Worm (Caenorhabditis elegans): ENCODE data around the gene F58G1.2.

The F58G1.2 gene

ce11 chrII:12944587-12945126 is 25.8 kb upstream of the F58G1.2 start (continued):
- TF ChIP-seq snpc-1.1 (tag; optimal IDR thresholded peaks at IDR 0.05; ENCODE audit: insufficient read depth) = peak; percentile 98
- 0 out of 2 replicates have a peak, but pooled peaks have one; percentile 26 for TF ChIP-seq ceh-58 (GFP tag; IDR thresholded peaks at IDR 0.05)
- peak; percentile 95 for TF ChIP-seq mcd-1 (GFP tag; IDR thresholded peaks at IDR 0.05)
- peak; percentile 93 for TF ChIP-seq nhr-90 (tag; optimal IDR thresholded peaks at IDR 0.05)
- peak; percentile 88 for TF ChIP-seq C06A6.2 (GFP tag; conservative IDR thresholded peaks at IDR 0.05)
- TF ChIP-seq chd-7 (tag; optimal IDR thresholded peaks at IDR 0.05) = peak; percentile 97
- peak; percentile 95 for TF ChIP-seq dpff-1 (tag; optimal IDR thresholded peaks at IDR 0.05)
- peak; percentile 99 for TF ChIP-seq D2030.7 (GFP tag; IDR thresholded peaks at IDR 0.05)
- peak; percentile 52 for TF ChIP-seq T26A5.8 (tag; optimal IDR thresholded peaks at IDR 0.05)
- TF ChIP-seq sdz-38 (tag; optimal IDR thresholded peaks at IDR 0.05) = peak; percentile 71
- TF ChIP-seq hrde-1 (tag; optimal IDR thresholded peaks at IDR 0.05; ENCODE audit: borderline replicate concordance) = peak; percentile 96
- TF ChIP-seq lag-1 (GFP tag; IDR thresholded peaks at IDR 0.05) = no peak
- TF ChIP-seq nhr-27 (tag; optimal IDR thresholded peaks at IDR 0.05) = peak; percentile 49
- no peak for TF ChIP-seq nfya-2 (GFP tag; IDR thresholded peaks at IDR 0.05)
- no peak; the same call in none of the 2 replicates for TF ChIP-seq cebp-1 (GFP tag; IDR thresholded peaks at IDR 0.05)
- peak; percentile 93 for TF ChIP-seq cebp-1 (tag; optimal IDR thresholded peaks at IDR 0.05)
- TF ChIP-seq Y67H2A.10 (GFP tag; conservative IDR thresholded peaks at IDR 0.05) = peak; percentile 56; the same call in 1 of the 2 replicates
- peak; percentile 56; the same call in 1 of the 2 replicates for TF ChIP-seq ztf-6 (GFP tag; IDR thresholded peaks at IDR 0.05)
- TF ChIP-seq let-526 (GFP tag; IDR thresholded peaks at IDR 0.05) = peak; percentile 73
- peak; percentile 89 for TF ChIP-seq lin-54 (GFP tag; optimal IDR thresholded peaks at IDR 0.05)
- TF ChIP-seq atf-7 (tag; optimal IDR thresholded peaks at IDR 0.05) = peak; percentile 93
- peak; percentile 64; the same call in 1 of the 2 replicates for TF ChIP-seq bed-2 (GFP tag; IDR thresholded peaks at IDR 0.05)
- TF ChIP-seq unc-62 (GFP tag; optimal IDR thresholded peaks at IDR 0.05) = peak; percentile 5
- no peak for TF ChIP-seq F55B11.4 (tag; optimal IDR thresholded peaks at IDR 0.05; ENCODE audit: borderline replicate concordance, insufficient read depth)
- peak; percentile 86 for TF ChIP-seq ceh-27 (GFP tag; optimal IDR thresholded peaks at IDR 0.05)
- TF ChIP-seq lin-35 (GFP tag; optimal IDR thresholded peaks at IDR 0.05) = peak in 2 of 3 experiments; percentile 63 to 79
- peak; percentile 92 for TF ChIP-seq unc-130 (GFP tag; optimal IDR thresholded peaks at IDR 0.05)
- peak; percentile 98 for TF ChIP-seq egrh-3 (GFP tag; IDR thresholded peaks at IDR 0.05)
- peak; percentile 94 for TF ChIP-seq gei-17 (GFP tag; optimal IDR thresholded peaks at IDR 0.05)
- TF ChIP-seq ztf-25 (GFP tag; IDR thresholded peaks at IDR 0.05) = peak; percentile 91
- TF ChIP-seq B0336.3 (GFP tag; IDR thresholded peaks at IDR 0.05) = peak; percentile 100
- TF ChIP-seq B0035.1 (tag; optimal IDR thresholded peaks at IDR 0.05) = peak; percentile 89
- TF ChIP-seq pbrm-1 (GFP tag; IDR thresholded peaks at IDR 0.05) = peak; percentile 99
- TF ChIP-seq tbp1 (GFP tag; optimal IDR thresholded peaks at IDR 0.05) = peak; percentile 83
- TF ChIP-seq F49E8.2 (tag; optimal IDR thresholded peaks at IDR 0.05; ENCODE audit: insufficient read depth) = peak; percentile 96
- TF ChIP-seq let-607 (tag; optimal IDR thresholded peaks at IDR 0.05) = peak; percentile 81 to 90
- peak; percentile 52 for TF ChIP-seq B0261.1 (tag; optimal IDR thresholded peaks at IDR 0.05)
- TF ChIP-seq F23B12.7 (tag; optimal IDR thresholded peaks at IDR 0.05; ENCODE audit: insufficient read depth) = peak; percentile 95
- TF ChIP-seq snpc-4 (GFP tag; optimal IDR thresholded peaks at IDR 0.05) = peak; percentile 98
- peak; percentile 99 to 100 (median 99) for TF ChIP-seq snpc-4 (tag; optimal IDR thresholded peaks at IDR 0.05)
- peak; percentile 99 for TF ChIP-seq dox-1 (GFP tag; IDR thresholded peaks at IDR 0.05)
- peak; percentile 90 for TF ChIP-seq K11D2.4 (GFP tag; IDR thresholded peaks at IDR 0.05)
- peak; percentile 87 for TF ChIP-seq T07F8.4 (tag; optimal IDR thresholded peaks at IDR 0.05)
- peak; percentile 98 for TF ChIP-seq F10E7.11 (tag; optimal IDR thresholded peaks at IDR 0.05)
- no peak for TF ChIP-seq pha-4 (tag; optimal IDR thresholded peaks at IDR 0.05)
- TF ChIP-seq nhr-179 (tag; optimal IDR thresholded peaks at IDR 0.05) = peak; percentile 40
- TF ChIP-seq ceh-79 (tag; optimal IDR thresholded peaks at IDR 0.05) = peak; percentile 84

All from whole organism, young adult.